Worm (Caenorhabditis elegans) whole organism, L1 larva: Measurements from ENCODE around the gene F19B2.7.

Source experiments
- C04F5.9 ChIP-seq: sonication (generic microtip); optimal IDR thresholded peaks from 2 replicates; lab custom pipeline; 2016; ENCODE audit warnings: missing genetic modification characterization, missing compliant biosample characterization
- C34B4.2 ChIP-seq: sonication (generic microtip); optimal IDR thresholded peaks from 2 replicates; lab custom pipeline; 2017; ENCODE audit warnings: mild to moderate bottlenecking, missing genetic modification characterization, missing compliant biosample characterization
- F16B12.6 ChIP-seq: fragments of 150-350 bp; optimal IDR thresholded peaks from 2 replicates; lab custom pipeline; 2014; ENCODE audit warnings: missing biosample characterization, missing genetic modification characterization
- Y116A8C.19 ChIP-seq: sonication (generic microtip); optimal IDR thresholded peaks from 2 replicates; lab custom pipeline; 2016; ENCODE audit warnings: missing compliant biosample characterization, missing genetic modification characterization, borderline replicate concordance
- aha-1 ChIP-seq: fragments of 150-350 bp; optimal IDR thresholded peaks from 2 replicates; lab custom pipeline; 2014; ENCODE audit warnings: missing biosample characterization, missing genetic modification characterization
- blmp-1 ChIP-seq: fragments of 150-350 bp; optimal IDR thresholded peaks from 2 replicates; lab custom pipeline; 2014; ENCODE audit warnings: missing biosample characterization, missing genetic modification characterization
- ceh-63 ChIP-seq: fragments of 200-800 bp; sonication (Bioruptor generic); optimal IDR thresholded peaks from 2 replicates; lab custom pipeline; 2018; ENCODE audit warnings: mild to moderate bottlenecking, missing genetic modification characterization, missing compliant biosample characterization
- ceh-90 ChIP-seq: sonication (generic microtip); optimal IDR thresholded peaks from 2 replicates; lab custom pipeline; 2016; ENCODE audit warnings: missing genetic modification characterization, missing compliant biosample characterization
- dpl-1 ChIP-seq, 3 experiments: fragments of 150-350 bp in 2 of 3; sonication (generic microtip) in 1 of 3; optimal IDR thresholded peaks; 2 replicates each; lab custom pipeline; 2014 to 2017; ENCODE audit warnings: missing biosample characterization in 3 of 3, missing genetic modification characterization in 3 of 3, missing genetic modification reagents in 3 of 3
- dsc-1 ChIP-seq: sonication (generic microtip); optimal IDR thresholded peaks from 2 replicates; lab custom pipeline; 2016; ENCODE audit warnings: mild to moderate bottlenecking, missing genetic modification characterization, missing compliant biosample characterization
- efl-1 ChIP-seq, 4 experiments: fragments of 150-350 bp; optimal IDR thresholded peaks in 3 of 4; peaks in 1 of 4; 1 replicate in 1 of 4; 2 replicates in 3 of 4; lab custom pipeline; 2014; ENCODE audit warnings: missing biosample characterization in 2 of 4, missing genetic modification characterization in 2 of 4, missing genetic modification reagents in 2 of 4
- efl-3 ChIP-seq: fragments of 200-800 bp; sonication (Bioruptor generic); optimal IDR thresholded peaks from 2 replicates; lab custom pipeline; 2018; ENCODE audit warnings: mild to moderate bottlenecking, missing genetic modification characterization, missing compliant biosample characterization
- ets-5 ChIP-seq: fragments of 200-800 bp; sonication (Bioruptor generic); IDR thresholded peaks from 2 replicates; pipeline ENCODE4 v1.3.6; 2022; ENCODE audit warnings: missing genetic modification characterization, missing compliant biosample characterization
- fkh-10 ChIP-seq: sonication (generic microtip); optimal IDR thresholded peaks from 2 replicates; lab custom pipeline; 2017; ENCODE audit warnings: missing biosample characterization, missing genetic modification reagents, missing genetic modification characterization
- fkh-8 ChIP-seq: sonication (generic microtip); optimal IDR thresholded peaks from 2 replicates; lab custom pipeline; 2016; ENCODE audit warnings: mild to moderate bottlenecking, missing genetic modification characterization, missing compliant biosample characterization
- fos-1 ChIP-seq: fragments of 150-350 bp; optimal IDR thresholded peaks from 2 replicates; lab custom pipeline; 2014; ENCODE audit warnings: missing biosample characterization, missing genetic modification characterization
- hlh-17 ChIP-seq: fragments of 200-800 bp; sonication (Bioruptor generic); optimal IDR thresholded peaks from 2 replicates; lab custom pipeline; 2018; ENCODE audit warnings: missing genetic modification characterization, mild to moderate bottlenecking, missing compliant biosample characterization, moderate library complexity, borderline replicate concordance
- hpl-2 ChIP-seq: fragments of 150-350 bp; optimal IDR thresholded peaks from 2 replicates; lab custom pipeline; 2014; ENCODE audit warnings: missing biosample characterization, missing genetic modification reagents, missing genetic modification characterization
- lsy-2 ChIP-seq, 2 experiments: fragments of 150-350 bp; optimal IDR thresholded peaks; 2 replicates each; lab custom pipeline; 2014; ENCODE audit warnings: missing biosample characterization in 2 of 2, missing genetic modification characterization in 2 of 2
- mdl-1 ChIP-seq, 2 experiments: fragments of 150-350 bp; optimal IDR thresholded peaks; 2 replicates each; lab custom pipeline; 2014 to 2017; ENCODE audit warnings: missing biosample characterization in 2 of 2, missing genetic modification characterization in 2 of 2, inconsistent platforms in 1 of 2
- nhr-11 ChIP-seq: fragments of 150-350 bp; optimal IDR thresholded peaks from 2 replicates; lab custom pipeline; 2014; ENCODE audit warnings: missing biosample characterization, missing genetic modification characterization
- nhr-28 ChIP-seq: fragments of 150-350 bp; optimal IDR thresholded peaks from 2 replicates; lab custom pipeline; 2014; ENCODE audit warnings: missing biosample characterization, missing genetic modification characterization
- nhr-47 ChIP-seq: sonication (generic microtip); optimal IDR thresholded peaks from 2 replicates; lab custom pipeline; 2016; ENCODE audit warnings: mild to moderate bottlenecking, missing genetic modification characterization, moderate library complexity, missing compliant biosample characterization
- nhr-84 ChIP-seq: sonication (generic microtip); optimal IDR thresholded peaks from 2 replicates; lab custom pipeline; 2017; ENCODE audit warnings: missing biosample characterization, missing genetic modification characterization
- pax-3 ChIP-seq: fragments of 200-800 bp; sonication (Bioruptor generic); optimal IDR thresholded peaks from 2 replicates; lab custom pipeline; 2018; ENCODE audit warnings: mild to moderate bottlenecking, missing genetic modification characterization, moderate library complexity, missing compliant biosample characterization
- rnt-1 ChIP-seq: sonication (generic microtip); optimal IDR thresholded peaks from 2 replicates; lab custom pipeline; 2016; ENCODE audit warnings: mild to moderate bottlenecking, missing genetic modification characterization, moderate library complexity, missing compliant biosample characterization
- snpc-4 ChIP-seq: fragments of 150-350 bp; optimal IDR thresholded peaks from 2 replicates; lab custom pipeline; 2014; ENCODE audit warnings: missing biosample characterization, missing genetic modification characterization
- sup-37 ChIP-seq: fragments of 200-800 bp; sonication (Bioruptor generic); optimal IDR thresholded peaks from 2 replicates; lab custom pipeline; 2018; ENCODE audit warnings: mild to moderate bottlenecking, missing genetic modification characterization, missing compliant biosample characterization
- swsn-7 ChIP-seq: sonication (generic microtip); optimal IDR thresholded peaks from 2 replicates; lab custom pipeline; 2016; ENCODE audit warnings: missing genetic modification characterization, missing compliant biosample characterization
- tlp-1 ChIP-seq: fragments of 150-350 bp; optimal IDR thresholded peaks from 2 replicates; lab custom pipeline; 2014; ENCODE audit warnings: missing biosample characterization, missing genetic modification characterization
- unc-30 ChIP-seq: sonication (generic microtip); optimal IDR thresholded peaks from 2 replicates; lab custom pipeline; 2017; ENCODE audit warnings: missing biosample characterization, missing genetic modification characterization
- unc-98 ChIP-seq: fragments of 200-800 bp; sonication (Bioruptor generic); IDR thresholded peaks from 2 replicates; pipeline ENCODE4 v1.3.6; 2022; ENCODE audit warnings: missing genetic modification characterization, missing compliant biosample characterization
- vab-15 ChIP-seq: sonication (generic microtip); optimal IDR thresholded peaks from 2 replicates; lab custom pipeline; 2017; ENCODE audit warnings: missing genotype, mild to moderate bottlenecking, missing genetic modification characterization, missing compliant biosample characterization
- zag-1 ChIP-seq: fragments of 150-350 bp; optimal IDR thresholded peaks from 2 replicates; lab custom pipeline; 2014; ENCODE audit warnings: missing biosample characterization, missing genetic modification characterization
- zip-4 ChIP-seq: fragments of 200-800 bp; sonication (Bioruptor generic); optimal IDR thresholded peaks from 2 replicates; lab custom pipeline; 2018; ENCODE audit warnings: mild to moderate bottlenecking, missing genetic modification characterization, moderate library complexity, missing compliant biosample characterization
- ztf-11 ChIP-seq, 2 experiments: sonication (generic microtip); optimal IDR thresholded peaks; 2 replicates each; lab custom pipeline; 2016 to 2017; ENCODE audit warnings: missing genetic modification characterization in 2 of 2, missing biosample characterization in 1 of 2, missing compliant biosample characterization in 1 of 2

Gene F19B2.7

ce11 chrV:20126637-20127036, 24.9 kb upstream of the F19B2.7 start:
- TF ChIP-seq ets-5 (GFP tag; lab: Robert Waterston, UW) = no peak
- TF ChIP-seq C34B4.2 = no peak

ce11 chrV:20127543-20127942, 24.0 kb upstream of the F19B2.7 start:
- TF ChIP-seq C34B4.2 = no peak
- no peak for TF ChIP-seq nhr-47
- TF ChIP-seq pax-3 (tag; lab: Kevin White, UChicago) = no peak
- TF ChIP-seq lsy-2 (tag; optimal IDR thresholded peaks at IDR 0.05; lab: Kevin White, UChicago) = no peak
- no peak for TF ChIP-seq tlp-1 (tag; lab: Kevin White, UChicago)
- no peak for TF ChIP-seq C04F5.9 (tag; lab: Kevin White, UChicago)
- no peak for TF ChIP-seq zag-1
- no peak for TF ChIP-seq vab-15 (tag; lab: Kevin White, UChicago)
- TF ChIP-seq ceh-63 = no peak
- TF ChIP-seq rnt-1 = no peak
- no peak for TF ChIP-seq Y116A8C.19 (tag; lab: Kevin White, UChicago)
- TF ChIP-seq dsc-1 = no peak
- TF ChIP-seq fkh-10 (GFP tag; lab: Kevin White, UChicago) = no peak
- TF ChIP-seq fos-1 = no peak
- no peak for TF ChIP-seq efl-3 (GFP tag; lab: Kevin White, UChicago)
- TF ChIP-seq nhr-11 (tag; lab: Kevin White, UChicago) = no peak
- TF ChIP-seq ceh-90 (tag; lab: Kevin White, UChicago) = no peak
- no peak for TF ChIP-seq F16B12.6 (tag; lab: Kevin White, UChicago)

- TF ChIP-seq unc-30 = no peak
- TF ChIP-seq hpl-2 (GFP tag; lab: Kevin White, UChicago) = no peak
- no peak for TF ChIP-seq fkh-8 (tag; lab: Kevin White, UChicago)
- TF ChIP-seq mdl-1 (tag; optimal IDR thresholded peaks at IDR 0.05; lab: Kevin White, UChicago) = no peak
- no peak for TF ChIP-seq efl-1 (optimal IDR thresholded peaks at IDR 0.05; lab: Kevin White, UChicago)
- TF ChIP-seq efl-1 (GFP tag; optimal IDR thresholded peaks at IDR 0.05 in 1 of 2; lab: Kevin White, UChicago) = peak in 1 of 2 experiments; percentile 25
- no peak for TF ChIP-seq zag-1
- no peak for TF ChIP-seq aha-1 (tag; lab: Kevin White, UChicago)
These were observed 18.4 kb upstream of the F19B2.7 start, which contains the start of gene ssu-1 for ce11 chrV:20133163-20133562. ssu-1 (minus strand) TSS chrV:20133263.

ce11 chrV:20134797-20135196, 16.7 kb upstream of the F19B2.7 start:
- TF ChIP-seq pax-3 (tag; lab: Kevin White, UChicago) (no peak), nhr-84 (tag; lab: Kevin White, UChicago) (no peak), unc-98 (GFP tag; lab: Robert Waterston, UW) (no peak), snpc-4 (tag; lab: Kevin White, UChicago) (no peak), zip-4 (GFP tag; lab: Kevin White, UChicago) (no peak), blmp-1 (tag; lab: Kevin White, UChicago) (no peak), efl-3 (GFP tag; lab: Kevin White, UChicago) (no peak), dpl-1 (GFP tag; optimal IDR thresholded peaks at IDR 0.05; lab: Kevin White, UChicago) (no peak), swsn-7 (tag; lab: Kevin White, UChicago) (no peak)

DNA sequence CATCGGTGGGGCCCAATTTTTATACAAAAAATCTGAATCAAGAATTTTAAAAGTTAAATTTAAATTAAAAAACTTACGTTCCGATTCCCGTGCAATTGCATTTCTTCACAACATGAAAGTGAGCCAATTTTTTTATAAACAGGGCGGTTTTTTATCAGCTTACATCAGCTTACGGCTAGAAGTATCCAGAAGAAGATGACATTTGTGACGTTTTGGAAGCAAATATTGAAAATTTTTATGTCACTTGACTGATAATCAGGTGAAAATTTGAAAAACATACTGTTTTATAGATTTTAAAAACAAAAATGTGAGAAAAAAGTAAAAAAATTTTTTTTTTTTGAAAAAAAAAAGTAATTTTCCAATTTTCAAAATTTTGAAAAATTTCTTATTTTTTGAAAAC, 16.3 kb upstream of the F19B2.7 start, which contains the start of gene Y113G7A.22:
Gene Y113G7A.22, minus strand, starts transcription at position 101 of the 400 bp plus-strand sequence.
- TF ChIP-seq hlh-17 (GFP tag; lab: Kevin White, UChicago) (no peak), hpl-2 (GFP tag; lab: Kevin White, UChicago) (no peak), blmp-1 (tag; lab: Kevin White, UChicago) (no peak), sup-37 (GFP tag; lab: Kevin White, UChicago) (no peak), nhr-28 (no peak), ets-5 (GFP tag; lab: Robert Waterston, UW) (no peak), Y116A8C.19 (tag; lab: Kevin White, UChicago) (no peak), fkh-10 (GFP tag; lab: Kevin White, UChicago) (no peak), ztf-11 (tag; optimal IDR thresholded peaks at IDR 0.05; lab: Kevin White, UChicago) (no peak), vab-15 (tag; lab: Kevin White, UChicago) (no peak)
